Fruit fly (Drosophila melanogaster): ENCODE results near the gene Pi4KIIalpha.

The Pi4KIIalpha gene

DNA sequence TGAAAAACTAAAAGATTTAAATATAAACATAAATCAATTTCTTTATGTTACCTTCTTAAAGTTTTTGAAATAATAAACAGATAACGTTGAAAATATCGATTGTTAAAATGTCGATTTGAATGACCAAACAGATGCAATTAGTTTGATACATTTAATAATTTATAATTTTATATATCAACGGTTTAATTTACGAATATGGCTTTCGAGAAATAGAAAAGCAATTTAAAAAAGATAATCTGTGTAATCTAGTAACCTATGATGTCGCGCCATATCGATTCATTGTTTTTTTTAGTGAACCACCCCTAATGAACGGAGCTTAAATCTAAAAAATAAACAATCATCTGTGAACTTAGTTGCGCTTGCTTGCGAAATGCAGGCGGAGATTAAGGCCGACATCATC, 25.1 kb upstream of the Pi4KIIalpha start, which contains the start of gene PolZ2:
TSS of gene PolZ2 (plus strand) at position 301 of the 400 bp plus-strand sequence.
- TF ChIP-seq Eip78C (GFP tag) (no peak), Hr4 (GFP tag; optimal IDR thresholded peaks at IDR 0.05) (no peak), pdm3 (GFP tag; optimal IDR thresholded peaks at IDR 0.05) (no peak), CG4318 (GFP tag; optimal IDR thresholded peaks at IDR 0.05) (no peak), CG31627 (GFP tag; optimal IDR thresholded peaks at IDR 0.05) (no peak), CG11902 (GFP tag; optimal IDR thresholded peaks at IDR 0.05) (no peak), Ets96B (tag; optimal IDR thresholded peaks at IDR 0.05) (no peak), CG9139 (GFP tag; optimal IDR thresholded peaks at IDR 0.05) (no peak), CG10631 (GFP tag; optimal IDR thresholded peaks at IDR 0.05) (no peak), CG3919 (GFP tag; optimal IDR thresholded peaks at IDR 0.05) (no peak), CG6854 (GFP tag; optimal IDR thresholded peaks at IDR 0.05) (no peak), CG1621 (tag; optimal IDR thresholded peaks at IDR 0.05) (no peak), spab (GFP tag; optimal IDR thresholded peaks at IDR 0.05) (no peak), dac (GFP tag; optimal IDR thresholded peaks at IDR 0.05) (no peak)

DNA sequence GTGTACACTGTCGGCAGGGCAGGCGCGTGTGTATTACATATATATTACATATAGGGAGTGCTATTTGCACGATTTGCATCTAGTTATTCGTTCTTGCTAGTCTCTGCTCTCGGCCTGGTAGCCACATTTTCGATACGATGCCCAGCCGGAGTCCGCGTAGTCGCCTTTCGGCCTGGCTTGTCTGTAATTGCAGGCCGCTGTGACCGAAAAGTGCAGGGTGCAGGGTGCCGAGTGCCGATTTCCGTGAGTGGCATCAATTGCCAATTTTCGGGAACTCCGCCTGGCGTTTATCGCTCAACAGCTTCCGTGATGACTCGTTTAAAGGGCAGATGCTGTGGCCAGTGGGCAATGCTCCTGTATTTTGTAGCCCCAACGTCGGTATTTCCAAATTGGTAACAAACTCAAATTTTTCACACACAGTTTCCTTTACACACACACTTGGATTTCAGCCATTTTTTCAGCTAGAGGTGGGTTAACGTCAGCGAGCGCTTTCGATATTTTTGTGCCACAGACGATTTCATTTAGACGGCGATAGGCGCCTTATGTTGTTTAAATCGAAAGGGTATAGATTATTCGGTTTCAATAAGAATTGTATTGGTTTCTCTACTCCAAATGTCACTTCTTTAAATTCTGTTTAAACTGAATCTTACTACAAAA, 24.5 kb upstream of the Pi4KIIalpha start, which contains the start of gene CG2926:
TSS of gene CG2926 (minus strand) at position 518 of the 657 bp plus-strand sequence.
- TF ChIP-seq CG32006 (GFP tag; optimal IDR thresholded peaks at IDR 0.05): no peak
- TF ChIP-seq Hr39 (GFP tag; optimal IDR thresholded peaks at IDR 0.05): no peak
- no peak for TF ChIP-seq Eip78C (GFP tag)
- TF ChIP-seq cyc (GFP tag; optimal IDR thresholded peaks at IDR 0.05): peak; percentile 31
- peak; percentile 43 for TF ChIP-seq esn (GFP tag; optimal IDR thresholded peaks at IDR 0.05)
- TF ChIP-seq Smox (GFP tag; optimal IDR thresholded peaks at IDR 0.05): no peak
- TF ChIP-seq fd85E (GFP tag; optimal IDR thresholded peaks at IDR 0.05): no peak
- no peak for TF ChIP-seq Hr38 (GFP tag; optimal IDR thresholded peaks at IDR 0.05)
- TF ChIP-seq Sox102F (GFP tag; optimal IDR thresholded peaks at IDR 0.05): no peak
- TF ChIP-seq CG11762 (GFP tag; optimal IDR thresholded peaks at IDR 0.05; ENCODE audit: insufficient read depth): no peak
- no peak for TF ChIP-seq Sox14 (GFP tag; optimal IDR thresholded peaks at IDR 0.05)
- no peak for TF ChIP-seq spab (GFP tag; optimal IDR thresholded peaks at IDR 0.05)
- TF ChIP-seq CG15336 (GFP tag; IDR thresholded peaks at IDR 0.05): peak; percentile 28; the same call in 1 of the 2 replicates
- TF ChIP-seq CG6808 (GFP tag; optimal IDR thresholded peaks at IDR 0.05): no peak
- TF ChIP-seq fkh (GFP tag; optimal IDR thresholded peaks at IDR 0.05): no peak
- TF ChIP-seq net (GFP tag; optimal IDR thresholded peaks at IDR 0.05): no peak
- no peak for TF ChIP-seq vri (GFP tag; optimal IDR thresholded peaks at IDR 0.05)
- TF ChIP-seq lz (GFP tag; optimal IDR thresholded peaks at IDR 0.05): peak; percentile 40
- TF ChIP-seq topi (GFP tag; optimal IDR thresholded peaks at IDR 0.05): no peak
- peak; percentile 18 for TF ChIP-seq CG31627 (GFP tag; optimal IDR thresholded peaks at IDR 0.05)
- TF ChIP-seq CG4318 (GFP tag; optimal IDR thresholded peaks at IDR 0.05): no peak
- peak; percentile 45 for TF ChIP-seq CG6854 (GFP tag; optimal IDR thresholded peaks at IDR 0.05)
- TF ChIP-seq CG9139 (GFP tag; optimal IDR thresholded peaks at IDR 0.05): no peak

DNA sequence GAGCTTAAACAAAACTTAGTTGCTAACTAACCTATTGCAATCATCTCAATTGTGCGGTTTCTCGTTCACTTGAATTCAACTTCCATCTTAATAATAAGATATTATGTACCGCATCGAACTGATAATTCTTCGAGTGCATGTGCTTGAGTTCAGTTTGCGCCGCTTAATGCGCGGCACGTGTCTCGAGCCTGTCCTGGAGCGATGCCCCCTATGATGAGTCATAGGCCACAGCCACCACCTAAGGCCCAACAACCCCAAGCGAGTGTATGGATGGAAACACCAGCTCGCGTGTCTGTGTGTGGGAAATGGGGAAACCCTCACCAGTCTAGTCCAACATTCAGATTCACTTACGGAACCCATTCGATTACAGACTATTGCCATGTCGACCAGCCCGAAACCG, 10.4 kb upstream of the Pi4KIIalpha start:
- no peak for TF ChIP-seq Ets96B (tag; optimal IDR thresholded peaks at IDR 0.05)
- TF ChIP-seq Gug (GFP tag; IDR thresholded peaks at IDR 0.05): no peak
- peak; percentile 44 for TF ChIP-seq Met (GFP tag; optimal IDR thresholded peaks at IDR 0.05)
- no peak for TF ChIP-seq Sox15 (GFP tag; optimal IDR thresholded peaks at IDR 0.05)
- TF ChIP-seq cyc (GFP tag; optimal IDR thresholded peaks at IDR 0.05): peak; percentile 16
- no peak for TF ChIP-seq Eip75B (GFP tag; optimal IDR thresholded peaks at IDR 0.05)
- TF ChIP-seq CG31627 (GFP tag; optimal IDR thresholded peaks at IDR 0.05): peak; percentile 2
- TF ChIP-seq Sox102F (GFP tag; optimal IDR thresholded peaks at IDR 0.05): no peak
- no peak for TF ChIP-seq Hr39 (GFP tag; optimal IDR thresholded peaks at IDR 0.05)

Measured in whole organism, prepupa.